Fruit fly (Drosophila melanogaster) whole organism, embryonic: Measurements from ENCODE around the gene Cyp6d4.

ENCODE experiments used
- Antp ChIP-seq: fragments of 200-800 bp; sonication (Bioruptor generic); optimal IDR thresholded peaks from 3 replicates; lab custom pipeline; 2016; ENCODE audit warnings: missing biosample characterization, missing genetic modification characterization
- CG11560 ChIP-seq: fragments of 200-800 bp; sonication (Bioruptor generic); IDR thresholded peaks from 3 replicates; pipeline ENCODE4 v1.3.6; 2022; ENCODE audit warnings: missing biosample characterization, missing genetic modification characterization
- CG12071 ChIP-seq: fragments of 200-800 bp; sonication (Bioruptor generic); optimal IDR thresholded peaks from 3 replicates; lab custom pipeline; 2018; ENCODE audit warnings: missing biosample characterization, mild to moderate bottlenecking, missing genetic modification characterization
- CG12155 ChIP-seq: fragments of 200-800 bp; sonication (Bioruptor generic); optimal IDR thresholded peaks from 3 replicates; lab custom pipeline; 2016; ENCODE audit warnings: missing biosample characterization, missing genetic modification characterization
- CG13894 ChIP-seq: fragments of 200-800 bp; sonication (Bioruptor generic); optimal IDR thresholded peaks from 3 replicates; lab custom pipeline; 2018; ENCODE audit warnings: missing biosample characterization, mild to moderate bottlenecking, missing genetic modification characterization, moderate library complexity
- CG15479 ChIP-seq: fragments of 200-800 bp; sonication (Bioruptor generic); optimal IDR thresholded peaks from 3 replicates; lab custom pipeline; 2019; ENCODE audit warnings: missing biosample characterization, mild to moderate bottlenecking, missing genetic modification characterization, moderate library complexity
- CG1603 ChIP-seq: fragments of 200-800 bp; sonication (Bioruptor generic); optimal IDR thresholded peaks from 2 replicates; lab custom pipeline; 2019; ENCODE audit warnings: missing biosample characterization, mild to moderate bottlenecking, missing genetic modification characterization, moderate library complexity
- CG16779 ChIP-seq: fragments of 200-800 bp; sonication (Bioruptor generic); IDR thresholded peaks from 2 replicates; pipeline ENCODE4 v1.3.6; 2022; ENCODE audit warnings: missing biosample characterization, missing genetic modification characterization
- CG17829 ChIP-seq: fragments of 200-800 bp; optimal IDR thresholded peaks from 2 replicates; lab custom pipeline; 2019; ENCODE audit warnings: missing biosample characterization, mild to moderate bottlenecking, missing genetic modification characterization, moderate library complexity
- CG18764 ChIP-seq: fragments of 200-800 bp; sonication (Bioruptor generic); optimal IDR thresholded peaks from 3 replicates; lab custom pipeline; 2016; ENCODE audit warnings: missing biosample characterization, missing genetic modification characterization
- CG2678 ChIP-seq: fragments of 200-800 bp; sonication (Bioruptor generic); optimal IDR thresholded peaks from 3 replicates; lab custom pipeline; 2019; ENCODE audit warnings: missing biosample characterization, mild to moderate bottlenecking, missing genetic modification characterization, moderate library complexity
- CG30020 ChIP-seq: fragments of 200-800 bp; optimal IDR thresholded peaks from 2 replicates; lab custom pipeline; 2019; ENCODE audit warnings: missing biosample characterization, mild to moderate bottlenecking, missing genetic modification characterization, moderate library complexity
- CG31441 ChIP-seq: fragments of 200-800 bp; sonication (Bioruptor generic); IDR thresholded peaks from 2 replicates; pipeline ENCODE4 v1.3.6; 2022; ENCODE audit warnings: missing biosample characterization, missing genetic modification characterization
- CG32532 ChIP-seq: fragments of 200-800 bp; sonication (Bioruptor generic); IDR thresholded peaks from 2 replicates; pipeline ENCODE4 v1.3.6; 2022; ENCODE audit warnings: missing biosample characterization, missing genetic modification characterization
- CG4404 ChIP-seq: fragments of 200-800 bp; sonication (Bioruptor generic); IDR thresholded peaks from 2 replicates; pipeline ENCODE4 v1.3.6; 2022; ENCODE audit warnings: missing biosample characterization, missing genetic modification characterization
- CG8765 ChIP-seq: fragments of 200-800 bp; sonication (Bioruptor generic); IDR thresholded peaks from 2 replicates; pipeline ENCODE4 v1.3.6; 2022; ENCODE audit warnings: missing biosample characterization, missing genetic modification characterization
- CG9437 ChIP-seq: fragments of 200-800 bp; sonication (Bioruptor generic); optimal IDR thresholded peaks from 2 replicates; lab custom pipeline; 2018; ENCODE audit warnings: missing biosample characterization, mild to moderate bottlenecking, missing genetic modification characterization
- D ChIP-seq, 2 experiments: fragments of 200-800 bp in 1 of 2; fragments of >200 bp in 1 of 2; sonication (Bioruptor generic) in 1 of 2; optimal IDR thresholded peaks; 2 replicates in 1 of 2; 3 replicates in 1 of 2; lab custom pipeline; 2017; ENCODE audit warnings: mild to moderate bottlenecking in 1 of 2, missing biosample characterization in 1 of 2, missing genetic modification characterization in 1 of 2, missing genetic modification reagents in 1 of 2
- Dip2 ChIP-seq: fragments of 200-800 bp; sonication (Bioruptor generic); IDR thresholded peaks from 2 replicates; pipeline ENCODE4 v1.3.6; 2022; ENCODE audit warnings: missing biosample characterization, missing genetic modification characterization
- Fer1 ChIP-seq: fragments of 200-800 bp; sonication (Bioruptor generic); optimal IDR thresholded peaks from 2 replicates; lab custom pipeline; 2017; ENCODE audit warnings: missing biosample characterization, mild to moderate bottlenecking, missing genetic modification characterization
- Fer2 ChIP-seq: fragments of 200-800 bp; sonication (Bioruptor generic); optimal IDR thresholded peaks from 2 replicates; lab custom pipeline; 2018; ENCODE audit warnings: missing biosample characterization, mild to moderate bottlenecking, missing genetic modification characterization, moderate library complexity
- HHEX ChIP-seq: fragments of 200-800 bp; sonication (Bioruptor generic); optimal IDR thresholded peaks from 3 replicates; lab custom pipeline; 2017; ENCODE audit warnings: missing biosample characterization, mild to moderate bottlenecking, missing genetic modification characterization, missing genetic modification reagents
- Hmx ChIP-seq: fragments of 200-800 bp; sonication (Bioruptor generic); optimal IDR thresholded peaks from 2 replicates; lab custom pipeline; 2016; ENCODE audit warnings: missing biosample characterization, missing genetic modification characterization
- Lhr ChIP-seq: fragments of 200-800 bp; sonication (Bioruptor generic); optimal IDR thresholded peaks from 3 replicates; lab custom pipeline; 2017; ENCODE audit warnings: mild to moderate bottlenecking, missing biosample characterization, missing genetic modification reagents, missing genetic modification characterization
- Lim3 ChIP-seq: fragments of 200-800 bp; sonication (Bioruptor generic); IDR thresholded peaks from 2 replicates; pipeline ENCODE4 v1.3.6; 2022; ENCODE audit warnings: missing biosample characterization, missing genetic modification characterization
- Mes4 ChIP-seq: fragments of 200-800 bp; sonication (Bioruptor generic); optimal IDR thresholded peaks from 2 replicates; lab custom pipeline; 2016; ENCODE audit warnings: missing biosample characterization, missing genetic modification characterization
- Opbp ChIP-seq: fragments of 200-800 bp; sonication (Bioruptor generic); IDR thresholded peaks from 3 replicates; pipeline ENCODE4 v1.3.6; 2022; ENCODE audit warnings: missing biosample characterization, missing genetic modification characterization; ENCODE audit not compliant: partially characterized antibody
- Stat92E ChIP-seq, 3 experiments: fragments of >200 bp in 2 of 3; fragments of 200-800 bp in 1 of 3; sonication (Bioruptor generic) in 1 of 3; optimal IDR thresholded peaks; 2 replicates each; lab custom pipeline; 2017 to 2019; ENCODE audit warnings: missing biosample characterization in 3 of 3, missing genetic modification characterization in 3 of 3, mild to moderate bottlenecking in 1 of 3, moderate library complexity in 1 of 3
- Tbp ChIP-seq: fragments of >200 bp; optimal IDR thresholded peaks from 2 replicates; lab custom pipeline; 2018; ENCODE audit warnings: missing biosample characterization, missing genetic modification characterization
- aop ChIP-seq: fragments of 200-800 bp; sonication (Bioruptor generic); IDR thresholded peaks from 2 replicates; pipeline ENCODE4 v1.3.6; 2022; ENCODE audit warnings: missing biosample characterization, missing genetic modification characterization
- bcd ChIP-seq: fragments of 200-800 bp; sonication (Bioruptor generic); optimal IDR thresholded peaks from 2 replicates; lab custom pipeline; 2017; ENCODE audit warnings: missing biosample characterization, mild to moderate bottlenecking, missing genetic modification characterization
- cad ChIP-seq: fragments of >200 bp; optimal IDR thresholded peaks from 2 replicates; lab custom pipeline; 2017; ENCODE audit warnings: missing biosample characterization, missing genetic modification characterization
- cg ChIP-seq: fragments of 200-800 bp; sonication (Bioruptor generic); optimal IDR thresholded peaks from 3 replicates; lab custom pipeline; 2019; ENCODE audit warnings: missing biosample characterization, mild to moderate bottlenecking, missing genetic modification characterization, moderate library complexity
- da ChIP-seq: fragments of 200-800 bp; sonication (Bioruptor generic); optimal IDR thresholded peaks from 2 replicates; lab custom pipeline; 2016; ENCODE audit warnings: missing biosample characterization, missing genetic modification characterization
- dati ChIP-seq: fragments of 200-800 bp; sonication (Bioruptor generic); IDR thresholded peaks from 2 replicates; pipeline ENCODE4 v1.3.6; 2022; ENCODE audit warnings: missing biosample characterization, missing genetic modification characterization
- dmrt11E ChIP-seq: fragments of 200-800 bp; sonication (Bioruptor generic); optimal IDR thresholded peaks from 3 replicates; lab custom pipeline; 2018; ENCODE audit warnings: missing biosample characterization, mild to moderate bottlenecking, missing genetic modification characterization, moderate library complexity
- dysf ChIP-seq: fragments of 200-800 bp; sonication (Bioruptor generic); IDR thresholded peaks from 3 replicates; pipeline ENCODE4 v1.3.6; 2022; ENCODE audit warnings: missing biosample characterization, missing genetic modification characterization
- ems ChIP-seq: fragments of 200-800 bp; sonication (Bioruptor generic); optimal IDR thresholded peaks from 3 replicates; lab custom pipeline; 2016; ENCODE audit warnings: missing biosample characterization, missing genetic modification characterization
- eyg ChIP-seq: fragments of 200-800 bp; sonication (Bioruptor generic); optimal IDR thresholded peaks from 3 replicates; lab custom pipeline; 2016; ENCODE audit warnings: missing biosample characterization, missing genetic modification characterization
- ftz-f1 ChIP-seq: fragments of 200-800 bp; sonication (Bioruptor generic); optimal IDR thresholded peaks from 2 replicates; lab custom pipeline; 2016; ENCODE audit warnings: missing biosample characterization, missing genetic modification characterization
- gsb ChIP-seq: fragments of 200-800 bp; sonication (Bioruptor generic); IDR thresholded peaks from 2 replicates; pipeline ENCODE4 v1.3.6; 2022; ENCODE audit warnings: missing biosample characterization, missing genetic modification characterization
- klu ChIP-seq: fragments of 200-800 bp; sonication (Bioruptor generic); IDR thresholded peaks from 2 replicates; pipeline ENCODE4 v1.3.6; 2022; ENCODE audit warnings: missing biosample characterization, missing genetic modification characterization
- knrl ChIP-seq: fragments of 200-800 bp; sonication (Bioruptor generic); IDR thresholded peaks from 3 replicates; pipeline ENCODE4 v1.3.6; 2022; ENCODE audit warnings: missing biosample characterization, missing genetic modification characterization; ENCODE audit not compliant: partially characterized antibody
- lov ChIP-seq, 2 experiments: fragments of 200-800 bp in 1 of 2; fragments of >200 bp in 1 of 2; sonication (Bioruptor generic) in 1 of 2; IDR thresholded peaks in 1 of 2; optimal IDR thresholded peaks in 1 of 2; 2 replicates in 1 of 2; 3 replicates in 1 of 2; pipeline versions ENCODE4 v1.3.6 to Lab custom; 2017 to 2022; ENCODE audit warnings: missing biosample characterization in 1 of 2, missing genetic modification characterization in 1 of 2
- mld ChIP-seq: fragments of 200-800 bp; sonication (Bioruptor generic); IDR thresholded peaks from 3 replicates; pipeline ENCODE4 v1.3.6; 2022; ENCODE audit warnings: missing biosample characterization, missing genetic modification characterization; ENCODE audit not compliant: partially characterized antibody
- nerfin-1 ChIP-seq: fragments of 200-800 bp; sonication (Bioruptor generic); optimal IDR thresholded peaks from 3 replicates; lab custom pipeline; 2019; ENCODE audit warnings: missing biosample characterization, mild to moderate bottlenecking, missing genetic modification characterization, moderate library complexity
- nmo ChIP-seq: fragments of 200-800 bp; sonication (Bioruptor generic); optimal IDR thresholded peaks from 2 replicates; lab custom pipeline; 2018; ENCODE audit warnings: missing biosample characterization, mild to moderate bottlenecking, missing genetic modification characterization, moderate library complexity
- pita ChIP-seq: fragments of 200-800 bp; sonication (Bioruptor generic); optimal IDR thresholded peaks from 2 replicates; lab custom pipeline; 2017; ENCODE audit warnings: missing biosample characterization, mild to moderate bottlenecking, missing genetic modification characterization
- sima ChIP-seq: fragments of 200-800 bp; sonication (Bioruptor generic); optimal IDR thresholded peaks from 2 replicates; lab custom pipeline; 2016; ENCODE audit warnings: missing biosample characterization, missing genetic modification characterization
- slbo ChIP-seq: fragments of 200-800 bp; sonication (Bioruptor generic); IDR thresholded peaks from 2 replicates; pipeline ENCODE4 v1.3.6; 2022; ENCODE audit warnings: missing biosample characterization, missing genetic modification characterization

Cyp6d4 gene

dm6 chr3R:22690311-22690710 is 7.8 kb upstream of the Cyp6d4 start, which contains the start of the genes wfs1 and Nup133 (continued):
- peak; percentile 49 for TF ChIP-seq HHEX (GFP tag; lab: Kevin White, UChicago)
- no peak for TF ChIP-seq Tbp (GFP tag; lab: Kevin White, UChicago)
- TF ChIP-seq eyg (GFP tag; lab: Kevin White, UChicago), result no peak
- TF ChIP-seq CG30020 (tag; lab: Kevin White, UChicago), result no peak
- TF ChIP-seq sima (GFP tag; lab: Kevin White, UChicago), result no peak
- peak; percentile 19; the same call in 1 of the 2 replicates for TF ChIP-seq klu (GFP tag; lab: Robert Waterston, UW)
- peak; percentile 90 for TF ChIP-seq knrl (GFP tag; lab: Robert Waterston, UW)
- peak; percentile 91 for TF ChIP-seq nmo
- peak; percentile 27; the same call in 1 of the 3 replicates for TF ChIP-seq mld
- peak; percentile 88 for TF ChIP-seq CG2678 (tag; lab: Kevin White, UChicago)
- no peak for TF ChIP-seq aop (GFP tag; lab: Robert Waterston, UW)
- TF ChIP-seq Dip2, result no peak
- no peak for TF ChIP-seq Hmx
- no peak for TF ChIP-seq Lim3
- TF ChIP-seq ems (GFP tag; lab: Kevin White, UChicago), result no peak
- TF ChIP-seq Opbp, result peak; percentile 67; the same call in 2 of the 3 replicates
- TF ChIP-seq cg (GFP tag; lab: Kevin White, UChicago), result peak; percentile 18
- peak; percentile 66; the same call in 1 of the 2 replicates for TF ChIP-seq CG32532 (GFP tag; lab: Robert Waterston, UW)
- TF ChIP-seq dysf, result peak; percentile 62; the same call in 1 of the 3 replicates
- peak; percentile 64 for TF ChIP-seq Fer2 (tag; lab: Kevin White, UChicago)
- peak in 1 of 3 experiments; percentile 57 for TF ChIP-seq Stat92E (GFP tag; optimal IDR thresholded peaks at IDR 0.05; lab: Kevin White, UChicago)
- TF ChIP-seq CG8765 (GFP tag; lab: Robert Waterston, UW), result no peak
- TF ChIP-seq D (optimal IDR thresholded peaks at IDR 0.05; lab: Kevin White, UChicago), result no peak
- TF ChIP-seq D (GFP tag; optimal IDR thresholded peaks at IDR 0.05; lab: Kevin White, UChicago), result peak; percentile 60
- peak; percentile 57 for TF ChIP-seq bcd
- TF ChIP-seq Lhr (GFP tag; lab: Kevin White, UChicago), result peak; percentile 14
- TF ChIP-seq pita (GFP tag; lab: Kevin White, UChicago), result no peak
- TF ChIP-seq CG11560 (tag; lab: Robert Waterston, UW), result no peak; the same call in 2 of the 3 replicates
- no peak for TF ChIP-seq ftz-f1 (GFP tag; lab: Kevin White, UChicago)
- peak; percentile 93 for TF ChIP-seq CG17829 (tag; lab: Kevin White, UChicago)
- peak; percentile 97 for TF ChIP-seq CG31441 (GFP tag; lab: Robert Waterston, UW)
- TF ChIP-seq CG16779 (GFP tag; lab: Robert Waterston, UW), result no peak
- peak; percentile 56 for TF ChIP-seq CG9437 (GFP tag; lab: Kevin White, UChicago)
- no peak for TF ChIP-seq lov (optimal IDR thresholded peaks at IDR 0.05; lab: Kevin White, UChicago)
- TF ChIP-seq lov (GFP tag; IDR thresholded peaks at IDR 0.05; lab: Robert Waterston, UW), result no peak
- TF ChIP-seq CG1603 (tag; lab: Kevin White, UChicago), result no peak
- TF ChIP-seq Mes4 (GFP tag; lab: Kevin White, UChicago), result no peak
- TF ChIP-seq slbo (GFP tag; lab: Robert Waterston, UW), result peak; percentile 77
- TF ChIP-seq dati, result no peak
- no peak for TF ChIP-seq Fer1 (GFP tag; lab: Kevin White, UChicago)
- TF ChIP-seq dmrt11E (tag; lab: Kevin White, UChicago), result peak; percentile 87
- peak; percentile 64 for TF ChIP-seq CG18764
- TF ChIP-seq CG12071 (GFP tag; lab: Kevin White, UChicago), result no peak
- TF ChIP-seq Antp, result no peak
- TF ChIP-seq CG4404 (GFP tag; lab: Robert Waterston, UW), result no peak
- TF ChIP-seq CG15479 (GFP tag; lab: Kevin White, UChicago), result peak; percentile 86
- TF ChIP-seq CG13894 (tag; lab: Kevin White, UChicago), result no peak
- peak; percentile 59 for TF ChIP-seq CG12155 (GFP tag; lab: Kevin White, UChicago)
- no peak for TF ChIP-seq cad (GFP tag; lab: Kevin White, UChicago)
- no peak for TF ChIP-seq gsb (GFP tag; lab: Robert Waterston, UW)
- TF ChIP-seq nerfin-1, result peak; percentile 85
- no peak for TF ChIP-seq da (GFP tag; lab: Kevin White, UChicago)
